Worm (Caenorhabditis elegans) whole organism, L3 larva: ENCODE data around the gene R12B2.6.
A peak's percentile ranks its signal among the peaks of the same experiment; 100 is the strongest.

ENCODE experiments used
- ZK546.5 ChIP-seq: sonication (generic microtip); optimal IDR thresholded peaks from 2 replicates; lab custom pipeline; 2017; ENCODE audit warnings: missing biosample characterization, missing genetic modification characterization
- aly-2 ChIP-seq: fragments of 150-350 bp; optimal IDR thresholded peaks from 2 replicates; lab custom pipeline; 2014; ENCODE audit warnings: missing biosample characterization, missing genetic modification characterization
- ama-1 ChIP-seq: fragments of 150-350 bp; optimal IDR thresholded peaks from 2 replicates; lab custom pipeline; 2018
- ceh-16 ChIP-seq: sonication (generic microtip); optimal IDR thresholded peaks from 2 replicates; lab custom pipeline; 2017; ENCODE audit warnings: missing biosample characterization, missing genetic modification characterization
- ceh-28 ChIP-seq: fragments of 150-350 bp; optimal IDR thresholded peaks from 2 replicates; lab custom pipeline; 2014; ENCODE audit warnings: missing biosample characterization, missing genetic modification reagents, missing genetic modification characterization
- daf-12 ChIP-seq: fragments of 150-350 bp; optimal IDR thresholded peaks from 2 replicates; lab custom pipeline; 2014; ENCODE audit warnings: missing biosample characterization, missing genetic modification reagents, missing genetic modification characterization
- egl-27 ChIP-seq: sonication (generic microtip); optimal IDR thresholded peaks from 4 replicates; lab custom pipeline; 2017; ENCODE audit warnings: missing biosample characterization, missing genetic modification reagents, missing genetic modification characterization
- egl-5 ChIP-seq: fragments of 150-350 bp; optimal IDR thresholded peaks from 2 replicates; lab custom pipeline; 2017; ENCODE audit warnings: missing biosample characterization, missing genetic modification reagents, missing genetic modification characterization, inconsistent platforms
- elt-1 ChIP-seq: fragments of 150-350 bp; optimal IDR thresholded peaks from 2 replicates; lab custom pipeline; 2014; ENCODE audit warnings: missing biosample characterization, missing genetic modification characterization
- elt-3 ChIP-seq, 3 experiments: fragments of 150-350 bp in 1 of 3; sonication (generic microtip) in 2 of 3; optimal IDR thresholded peaks; 2 replicates in 2 of 3; 4 replicates in 1 of 3; lab custom pipeline; 2014 to 2017; ENCODE audit warnings: missing biosample characterization in 3 of 3, missing genetic modification characterization in 3 of 3
- eor-1 ChIP-seq, 2 experiments: fragments of 150-350 bp; optimal IDR thresholded peaks; 2 replicates each; lab custom pipeline; 2014 to 2018; ENCODE audit warnings: missing biosample characterization in 2 of 2, missing genetic modification characterization in 2 of 2
- fkh-10 ChIP-seq: sonication (generic microtip); optimal IDR thresholded peaks from 2 replicates; lab custom pipeline; 2017; ENCODE audit warnings: missing biosample characterization, missing genetic modification reagents, missing genetic modification characterization
- fkh-2 ChIP-seq: fragments of 150-350 bp; optimal IDR thresholded peaks from 2 replicates; lab custom pipeline; 2014; ENCODE audit warnings: missing biosample characterization, missing genetic modification reagents, missing genetic modification characterization
- fos-1 ChIP-seq: fragments of 150-350 bp; optimal IDR thresholded peaks from 2 replicates; lab custom pipeline; 2014; ENCODE audit warnings: missing biosample characterization, missing genetic modification characterization
- hmg-11 ChIP-seq: sonication (generic microtip); optimal IDR thresholded peaks from 2 replicates; lab custom pipeline; 2016; ENCODE audit warnings: missing genetic modification characterization, missing compliant biosample characterization
- jun-1 ChIP-seq: fragments of 150-350 bp; optimal IDR thresholded peaks from 2 replicates; lab custom pipeline; 2014; ENCODE audit warnings: missing biosample characterization, missing genetic modification reagents, missing genetic modification characterization
- lin-15B ChIP-seq: fragments of 150-350 bp; optimal IDR thresholded peaks from 2 replicates; lab custom pipeline; 2014; ENCODE audit warnings: missing biosample characterization, missing genetic modification characterization
- lin-39 ChIP-seq: fragments of 150-350 bp; optimal IDR thresholded peaks from 2 replicates; lab custom pipeline; 2018; ENCODE audit warnings: missing biosample characterization, missing genetic modification reagents, missing genetic modification characterization
- lsy-12 ChIP-seq: sonication (generic microtip); optimal IDR thresholded peaks from 2 replicates; lab custom pipeline; 2016; ENCODE audit warnings: mild to moderate bottlenecking, missing genetic modification characterization, missing compliant biosample characterization
- mdl-1 ChIP-seq: fragments of 150-350 bp; optimal IDR thresholded peaks from 2 replicates; lab custom pipeline; 2014; ENCODE audit warnings: missing biosample characterization, missing genetic modification characterization
- mml-1 ChIP-seq: fragments of 150-350 bp; sonication (generic microtip); optimal IDR thresholded peaks from 3 replicates; lab custom pipeline; 2014; ENCODE audit warnings: missing biosample characterization, missing genetic modification characterization
- nfya-1 ChIP-seq: sonication (generic microtip); optimal IDR thresholded peaks from 2 replicates; lab custom pipeline; 2017; ENCODE audit warnings: missing genetic modification characterization, mild to moderate bottlenecking, missing compliant biosample characterization, antibody characterized with exemption, moderate library complexity; ENCODE audit not compliant: insufficient read depth
- nhr-12 ChIP-seq: fragments of 150-350 bp; optimal IDR thresholded peaks from 2 replicates; lab custom pipeline; 2014; ENCODE audit warnings: missing biosample characterization, missing genetic modification characterization
- nhr-23 ChIP-seq: fragments of 150-350 bp; optimal IDR thresholded peaks from 2 replicates; lab custom pipeline; 2014; ENCODE audit warnings: missing biosample characterization, missing genetic modification reagents, missing genetic modification characterization
- nhr-237 ChIP-seq: fragments of 150-350 bp; optimal IDR thresholded peaks from 2 replicates; lab custom pipeline; 2014; ENCODE audit warnings: missing biosample characterization, missing genetic modification characterization
- nhr-25 ChIP-seq: sonication (generic microtip); optimal IDR thresholded peaks from 2 replicates; lab custom pipeline; 2017; ENCODE audit warnings: missing biosample characterization, missing genetic modification characterization
- nhr-28 ChIP-seq: fragments of 150-350 bp; optimal IDR thresholded peaks from 2 replicates; lab custom pipeline; 2014; ENCODE audit warnings: missing biosample characterization, missing genetic modification characterization
- nhr-43 ChIP-seq: sonication (generic microtip); optimal IDR thresholded peaks from 2 replicates; lab custom pipeline; 2016; ENCODE audit warnings: mild to moderate bottlenecking, missing genetic modification characterization, missing compliant biosample characterization; ENCODE audit not compliant: poor library complexity, severe bottlenecking
- nhr-67 ChIP-seq: fragments of 150-350 bp; optimal IDR thresholded peaks from 2 replicates; lab custom pipeline; 2014; ENCODE audit warnings: missing biosample characterization, missing genetic modification characterization
- nhr-76 ChIP-seq: fragments of 150-350 bp; sonication (generic microtip); optimal IDR thresholded peaks from 5 replicates; lab custom pipeline; 2014; ENCODE audit warnings: missing biosample characterization, missing genetic modification characterization
- nhr-77 ChIP-seq: fragments of 150-350 bp; optimal IDR thresholded peaks from 2 replicates; lab custom pipeline; 2014; ENCODE audit warnings: missing biosample characterization, missing genetic modification characterization
- pha-4 ChIP-seq: fragments of 150-350 bp; optimal IDR thresholded peaks from 2 replicates; lab custom pipeline; 2014; ENCODE audit warnings: missing biosample characterization, missing genetic modification reagents, missing genetic modification characterization
- pqm-1 ChIP-seq: fragments of 150-350 bp; optimal IDR thresholded peaks from 2 replicates; lab custom pipeline; 2017; ENCODE audit warnings: missing biosample characterization, missing genetic modification characterization, inconsistent platforms
- sea-2 ChIP-seq: fragments of 150-350 bp; sonication (generic microtip); optimal IDR thresholded peaks from 4 replicates; lab custom pipeline; 2014; ENCODE audit warnings: missing biosample characterization, missing genetic modification reagents, missing genetic modification characterization
- skn-1 ChIP-seq: fragments of 150-350 bp; optimal IDR thresholded peaks from 2 replicates; lab custom pipeline; 2014; ENCODE audit warnings: missing biosample characterization, missing genetic modification characterization
- snpc-4 ChIP-seq: fragments of 150-350 bp; optimal IDR thresholded peaks from 2 replicates; lab custom pipeline; 2014; ENCODE audit warnings: missing biosample characterization, missing genetic modification characterization
- tbx-2 ChIP-seq: sonication (generic microtip); optimal IDR thresholded peaks from 2 replicates; lab custom pipeline; 2016; ENCODE audit warnings: mild to moderate bottlenecking, missing genetic modification characterization, missing compliant biosample characterization
- unc-39 ChIP-seq: sonication (generic microtip); optimal IDR thresholded peaks from 4 replicates; lab custom pipeline; 2017; ENCODE audit warnings: missing biosample characterization, missing genetic modification characterization
- unc-62 ChIP-seq: fragments of 150-350 bp; sonication (generic microtip); optimal IDR thresholded peaks from 4 replicates; lab custom pipeline; 2014; ENCODE audit warnings: missing biosample characterization, missing genetic modification reagents, missing genetic modification characterization
- zag-1 ChIP-seq: fragments of 150-350 bp; optimal IDR thresholded peaks from 2 replicates; lab custom pipeline; 2014; ENCODE audit warnings: missing biosample characterization, missing genetic modification characterization
- ztf-11 ChIP-seq: fragments of 150-350 bp; optimal IDR thresholded peaks from 2 replicates; lab custom pipeline; 2014; ENCODE audit warnings: missing biosample characterization, missing genetic modification characterization
- ztf-4 ChIP-seq: fragments of 150-350 bp; optimal IDR thresholded peaks from 2 replicates; lab custom pipeline; 2014; ENCODE audit warnings: missing biosample characterization, missing genetic modification characterization

R12B2.6 gene

ce11 chrIII:5834053-5834452 lies at the start of gene R12B2.6:
R12B2.6 (minus strand) TSS chrIII:5834153.
- no peak for TF ChIP-seq elt-1 (tag; lab: Kevin White, UChicago)
- no peak for TF ChIP-seq sea-2
- TF ChIP-seq nhr-25 = no peak
- TF ChIP-seq ama-1 (lab: Kevin White, UChicago) = no peak
- no peak for TF ChIP-seq fkh-10
- TF ChIP-seq pqm-1 = no peak
- TF ChIP-seq nhr-23 (tag; lab: Kevin White, UChicago) = no peak
- TF ChIP-seq egl-5 (tag; lab: Kevin White, UChicago) = no peak
- no peak for TF ChIP-seq eor-1 (tag; optimal IDR thresholded peaks at IDR 0.05; lab: Kevin White, UChicago)
- TF ChIP-seq ceh-16 (tag; lab: Kevin White, UChicago) = no peak
- TF ChIP-seq nhr-43 (tag; lab: Kevin White, UChicago) = no peak
- no peak for TF ChIP-seq zag-1
- no peak for TF ChIP-seq unc-39 (tag; lab: Kevin White, UChicago)
- TF ChIP-seq lin-15B = no peak
- TF ChIP-seq nhr-77 = no peak
- no peak for TF ChIP-seq lin-39
- no peak for TF ChIP-seq unc-62 (GFP tag; lab: Kevin White, UChicago)
- no peak for TF ChIP-seq nhr-237
- no peak for TF ChIP-seq ztf-11 (tag; lab: Kevin White, UChicago)

ce11 chrIII:5883517-5883916 lies 49.6 kb upstream of the R12B2.6 start:
- TF ChIP-seq unc-39 (tag; lab: Kevin White, UChicago) (no peak), tbx-2 (tag; lab: Kevin White, UChicago) (no peak), ZK546.5 (tag; lab: Kevin White, UChicago) (no peak), nhr-67 (tag; lab: Kevin White, UChicago) (no peak), nhr-12 (no peak), fos-1 (tag; lab: Kevin White, UChicago) (no peak), lsy-12 (tag; lab: Kevin White, UChicago) (no peak), ama-1 (lab: Kevin White, UChicago) (no peak), elt-3 (tag; optimal IDR thresholded peaks at IDR 0.05; lab: Kevin White, UChicago) (peak in 1 of 3 experiments; percentile 82), elt-1 (tag; lab: Kevin White, UChicago) (no peak), eor-1 (tag; optimal IDR thresholded peaks at IDR 0.05; lab: Kevin White, UChicago) (no peak), egl-27 (no peak), nhr-77 (no peak), nhr-43 (tag; lab: Kevin White, UChicago) (peak; percentile 10), fkh-2 (tag; lab: Kevin White, UChicago) (no peak)

ce11 chrIII:5882823-5883222 lies 48.9 kb upstream of the R12B2.6 start, which contains the start of gene F01F1.14:
F01F1.14 (minus strand) TSS chrIII:5882923.
- TF ChIP-seq skn-1 (tag; lab: Kevin White, UChicago) (no peak), snpc-4 (tag; lab: Kevin White, UChicago) (no peak), jun-1 (tag; lab: Kevin White, UChicago) (no peak), elt-3 (tag; optimal IDR thresholded peaks at IDR 0.05; lab: Kevin White, UChicago) (no peak)

ce11 chrIII:5882284-5882683 lies 48.3 kb upstream of the R12B2.6 start:
- no peak for TF ChIP-seq nfya-1 (tag; lab: Kevin White, UChicago)
- no peak for TF ChIP-seq nhr-76 (tag; lab: Kevin White, UChicago)
- peak; percentile 17 for TF ChIP-seq ama-1 (lab: Kevin White, UChicago)
- no peak for TF ChIP-seq elt-1 (tag; lab: Kevin White, UChicago)
- TF ChIP-seq nhr-237 = no peak
- TF ChIP-seq nhr-28 (tag; lab: Kevin White, UChicago) = no peak
- no peak for TF ChIP-seq jun-1 (tag; lab: Kevin White, UChicago)

- TF ChIP-seq pha-4 (tag; lab: Kevin White, UChicago) (no peak), aly-2 (tag; lab: Kevin White, UChicago) (no peak), nhr-12 (no peak), skn-1 (tag; lab: Kevin White, UChicago) (no peak), ama-1 (lab: Kevin White, UChicago) (peak; percentile 63), unc-62 (GFP tag; lab: Kevin White, UChicago) (no peak), nfya-1 (tag; lab: Kevin White, UChicago) (peak; percentile 51), ZK546.5 (tag; lab: Kevin White, UChicago) (no peak), ztf-11 (tag; lab: Kevin White, UChicago) (no peak), mdl-1 (no peak), unc-39 (tag; lab: Kevin White, UChicago) (no peak), fos-1 (tag; lab: Kevin White, UChicago) (no peak), lin-15B (peak; percentile 23), ztf-4 (tag; lab: Kevin White, UChicago) (no peak), nhr-43 (tag; lab: Kevin White, UChicago) (no peak), ceh-28 (tag; lab: Kevin White, UChicago) (peak; percentile 52), nhr-25 (no peak), nhr-23 (tag; lab: Kevin White, UChicago) (peak; percentile 24), egl-5 (tag; lab: Kevin White, UChicago) (no peak), lin-39 (no peak), jun-1 (tag; lab: Kevin White, UChicago) (no peak), hmg-11 (tag; lab: Kevin White, UChicago) (no peak), daf-12 (no peak), ceh-16 (tag; lab: Kevin White, UChicago) (no peak), mml-1 (tag; lab: Kevin White, UChicago) (no peak)
Measured at ce11 chrIII:5879291-5879968, 45.5 kb upstream of the R12B2.6 start, which contains the start of gene hpo-10. hpo-10 (plus strand) TSS chrIII:5879489.
